Worm (Caenorhabditis elegans) whole organism, mixed stage, embryonic: ENCODE data around the gene fipr-14.

Source experiments
- M03D4.4 ChIP-seq: sonication (generic microtip); optimal IDR thresholded peaks from 2 replicates; lab custom pipeline; 2017; ENCODE audit warnings: mild to moderate bottlenecking, missing genetic modification characterization, missing compliant biosample characterization
- ceh-39 ChIP-seq: fragments of 150-350 bp; optimal IDR thresholded peaks from 2 replicates; lab custom pipeline; 2014; ENCODE audit warnings: missing biosample characterization, missing genetic modification characterization
- ces-1 ChIP-seq: fragments of 150-350 bp; optimal IDR thresholded peaks from 2 replicates; lab custom pipeline; 2014; ENCODE audit warnings: missing biosample characterization, missing genetic modification reagents, missing genetic modification characterization
- cnd-1 ChIP-seq: fragments of 200-800 bp; sonication (Bioruptor generic); optimal IDR thresholded peaks from 2 replicates; lab custom pipeline; 2018; ENCODE audit warnings: mild to moderate bottlenecking, missing genetic modification characterization, missing compliant biosample characterization
- drap-1 ChIP-seq: fragments of 200-800 bp; sonication (Bioruptor generic); optimal IDR thresholded peaks from 3 replicates; lab custom pipeline; 2018; ENCODE audit warnings: mild to moderate bottlenecking, missing genetic modification characterization, missing compliant biosample characterization
- elt-1 ChIP-seq: sonication (generic microtip); optimal IDR thresholded peaks from 2 replicates; lab custom pipeline; 2017; ENCODE audit warnings: missing genetic modification characterization, mild to moderate bottlenecking, missing compliant biosample characterization, antibody characterized with exemption, moderate library complexity, borderline replicate concordance; ENCODE audit not compliant: insufficient read depth
- elt-3 ChIP-seq: fragments of 150-350 bp; optimal IDR thresholded peaks from 2 replicates; lab custom pipeline; 2014; ENCODE audit warnings: missing biosample characterization, missing genetic modification characterization
- flh-1 ChIP-seq: fragments of 200-800 bp; sonication (Bioruptor generic); optimal IDR thresholded peaks from 2 replicates; lab custom pipeline; 2018; ENCODE audit warnings: mild to moderate bottlenecking, missing genetic modification characterization, moderate library complexity, missing compliant biosample characterization
- ham-2 ChIP-seq: fragments of 200-800 bp; sonication (Bioruptor generic); optimal IDR thresholded peaks from 2 replicates; lab custom pipeline; 2018; ENCODE audit warnings: mild to moderate bottlenecking, missing genetic modification characterization, missing compliant biosample characterization
- hlh-1 ChIP-seq: fragments of 150-350 bp; optimal IDR thresholded peaks from 2 replicates; lab custom pipeline; 2014; ENCODE audit warnings: missing biosample characterization, missing genetic modification reagents, missing genetic modification characterization
- lin-13 ChIP-seq: fragments of 150-350 bp; optimal IDR thresholded peaks from 2 replicates; lab custom pipeline; 2014; ENCODE audit warnings: missing biosample characterization, missing genetic modification characterization
- lsy-2 ChIP-seq: fragments of 150-350 bp; optimal IDR thresholded peaks from 2 replicates; lab custom pipeline; 2014; ENCODE audit warnings: missing biosample characterization, missing genetic modification characterization
- mab-5 ChIP-seq: fragments of 150-350 bp; optimal IDR thresholded peaks from 2 replicates; lab custom pipeline; 2014; ENCODE audit warnings: missing biosample characterization, missing genetic modification characterization
- mep-1 ChIP-seq: fragments of 150-350 bp; optimal IDR thresholded peaks from 2 replicates; lab custom pipeline; 2017; ENCODE audit warnings: missing biosample characterization, missing genetic modification reagents, missing genetic modification characterization, inconsistent platforms
- mls-2 ChIP-seq: sonication (generic microtip); optimal IDR thresholded peaks from 2 replicates; lab custom pipeline; 2016; ENCODE audit warnings: mild to moderate bottlenecking, missing genetic modification characterization, moderate library complexity, missing compliant biosample characterization
- nhr-12 ChIP-seq: fragments of 150-350 bp; optimal IDR thresholded peaks from 2 replicates; lab custom pipeline; 2014; ENCODE audit warnings: missing biosample characterization, missing genetic modification characterization
- nhr-2 ChIP-seq: fragments of 150-350 bp; optimal IDR thresholded peaks from 2 replicates; lab custom pipeline; 2014; ENCODE audit warnings: missing biosample characterization, missing genetic modification characterization
- nhr-237 ChIP-seq: fragments of 150-350 bp; optimal IDR thresholded peaks from 2 replicates; lab custom pipeline; 2014; ENCODE audit warnings: missing biosample characterization, missing genetic modification characterization
- pha-4 ChIP-seq: fragments of 150-350 bp; optimal IDR thresholded peaks from 2 replicates; lab custom pipeline; 2018; ENCODE audit warnings: missing biosample characterization, missing genetic modification reagents, missing genetic modification characterization
- snpc-4 ChIP-seq: fragments of 150-350 bp; optimal IDR thresholded peaks from 2 replicates; lab custom pipeline; 2014; ENCODE audit warnings: missing biosample characterization, missing genetic modification characterization
- sptf-1 ChIP-seq: sonication (generic microtip); optimal IDR thresholded peaks from 2 replicates; lab custom pipeline; 2017; ENCODE audit warnings: mild to moderate bottlenecking, missing genetic modification characterization, moderate library complexity, missing compliant biosample characterization
- unc-120 ChIP-seq: sonication (generic microtip); optimal IDR thresholded peaks from 2 replicates; lab custom pipeline; 2017; ENCODE audit warnings: missing genetic modification characterization, missing compliant biosample characterization; ENCODE audit not compliant: poor library complexity, severe bottlenecking
- unc-62 ChIP-seq: fragments of 150-350 bp; optimal IDR thresholded peaks from 2 replicates; lab custom pipeline; 2014; ENCODE audit warnings: missing biosample characterization, missing genetic modification reagents, missing genetic modification characterization
- ztf-11 ChIP-seq: fragments of 150-350 bp; optimal IDR thresholded peaks from 2 replicates; lab custom pipeline; 2014; ENCODE audit warnings: missing biosample characterization, missing genetic modification characterization

The fipr-14 gene

DNA sequence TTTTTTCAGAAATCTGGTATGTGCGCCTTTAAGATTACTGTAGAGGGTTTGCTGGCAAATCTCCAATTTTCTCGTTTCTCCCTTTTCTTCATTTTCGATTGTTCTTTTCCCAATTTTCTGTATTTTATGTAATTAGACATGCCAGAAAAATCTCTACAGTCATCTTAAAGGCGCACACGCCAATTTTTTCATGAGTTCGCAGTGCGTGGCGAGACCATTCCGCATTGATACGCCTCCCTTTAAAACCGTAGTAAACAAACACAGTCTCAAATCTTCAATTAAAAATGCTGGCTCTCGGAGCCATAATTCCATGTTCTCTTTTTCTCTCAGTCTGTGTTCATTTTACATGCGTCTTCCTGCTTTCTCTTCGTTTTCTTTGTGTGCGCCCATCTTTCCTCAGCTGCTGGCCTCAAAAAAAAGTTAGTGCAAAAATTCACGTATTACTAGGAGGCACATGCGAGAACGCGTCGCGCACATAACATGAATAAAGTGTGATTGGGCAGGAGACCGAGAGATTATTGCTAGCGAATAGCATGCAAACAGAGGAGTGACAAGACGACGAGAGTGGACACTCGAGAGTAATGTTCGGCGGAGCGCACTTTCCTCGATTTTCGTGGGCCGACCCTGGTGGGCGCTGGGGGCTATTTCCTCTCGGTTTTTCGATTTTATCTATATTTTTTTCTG is 42.1 kb downstream of the fipr-14 start:
- TF ChIP-seq mls-2 (tag; lab: Kevin White, UChicago) (peak; percentile 48), lin-13 (tag; lab: Kevin White, UChicago) (no peak), elt-3 (tag; lab: Kevin White, UChicago) (no peak), unc-62 (GFP tag; lab: Kevin White, UChicago) (peak; percentile 14), nhr-12 (no peak), ztf-11 (tag; lab: Kevin White, UChicago) (no peak), flh-1 (no peak), sptf-1 (tag; lab: Kevin White, UChicago) (no peak), lsy-2 (tag; lab: Kevin White, UChicago) (peak; percentile 21), drap-1 (GFP tag; lab: Kevin White, UChicago) (no peak), pha-4 (tag; lab: Kevin White, UChicago) (peak; percentile 39), elt-1 (tag; lab: Kevin White, UChicago) (peak; percentile 27), ceh-39 (tag; lab: Kevin White, UChicago) (peak; percentile 32), hlh-1 (tag; lab: Kevin White, UChicago) (peak; percentile 45), mep-1 (peak; percentile 40), nhr-237 (tag; lab: Kevin White, UChicago) (peak; percentile 20), unc-120 (peak; percentile 13), snpc-4 (no peak), mab-5 (no peak), ces-1 (GFP tag; lab: Kevin White, UChicago) (peak; percentile 79), ham-2 (GFP tag; lab: Kevin White, UChicago) (no peak), M03D4.4 (tag; lab: Kevin White, UChicago) (peak; percentile 30)
- TF ChIP-seq, all 35 proteins: peak for 12

DNA sequence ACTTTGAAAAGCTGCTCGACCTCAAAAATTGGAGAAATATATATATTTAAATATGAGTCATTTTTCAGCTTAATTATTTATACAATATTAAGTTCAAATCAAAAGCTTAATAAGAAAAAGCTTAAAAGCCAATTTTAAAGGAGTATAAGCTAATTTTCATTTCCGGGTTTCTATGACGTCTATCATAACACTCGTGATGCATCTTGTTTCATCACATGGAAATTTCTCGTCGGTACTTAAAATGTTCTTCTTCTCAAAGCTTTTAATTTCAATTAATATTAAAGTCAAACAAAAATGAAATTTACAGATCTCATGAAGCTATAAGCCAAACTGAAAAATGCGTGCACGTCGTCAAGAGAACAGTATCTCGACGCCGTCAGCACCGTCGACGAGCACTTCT is 42.8 kb downstream of the fipr-14 start, which contains the start of gene rbr-2:
Gene rbr-2, plus strand, starts transcription at position 301 of the 400 bp plus-strand sequence.
- TF ChIP-seq ztf-11 (tag; lab: Kevin White, UChicago) (no peak), nhr-2 (tag; lab: Kevin White, UChicago) (no peak), cnd-1 (tag; lab: Kevin White, UChicago) (no peak)
